Fruit fly (Drosophila melanogaster): ENCODE results near the gene CG13022.

CG13022 gene

DNA sequence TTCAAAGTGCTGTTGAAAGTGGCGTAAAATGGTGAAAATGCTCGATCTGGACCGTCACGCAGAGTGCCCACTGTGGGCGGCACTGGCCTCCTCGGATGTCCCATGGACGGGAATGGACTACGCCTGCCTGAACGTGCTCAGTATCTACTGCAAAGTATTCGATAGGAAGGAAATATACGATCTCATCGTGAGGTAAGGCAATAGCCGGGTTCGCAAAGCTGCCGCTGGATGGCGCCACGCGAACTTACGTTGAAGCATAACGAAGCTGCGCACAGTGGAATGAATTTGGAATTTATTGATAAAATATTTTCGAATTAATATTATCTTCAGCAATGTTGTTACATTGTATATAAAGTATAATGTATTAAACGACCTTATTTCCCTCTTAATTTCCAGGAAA lies 42.3 kb downstream of the CG13022 start:
- peak; percentile 4 for TF ChIP-seq CG3919 (GFP tag; optimal IDR thresholded peaks at IDR 0.05)
- TF ChIP-seq eg (GFP tag; IDR thresholded peaks at IDR 0.05), result 0 out of 3 replicates have a peak, but pooled peaks have one; percentile 32
- TF ChIP-seq CG8632 (GFP tag; optimal IDR thresholded peaks at IDR 0.05), result no peak
- peak; percentile 24 for TF ChIP-seq vri (GFP tag; optimal IDR thresholded peaks at IDR 0.05)
- TF ChIP-seq ss (GFP tag; optimal IDR thresholded peaks at IDR 0.05), result no peak
- peak; percentile 7 for TF ChIP-seq Lpt (GFP tag; optimal IDR thresholded peaks at IDR 0.05)

dm6 chr3L:16893647-16894046 lies 45.1 kb downstream of the CG13022 start:
- TF ChIP-seq CG34406 (GFP tag; optimal IDR thresholded peaks at IDR 0.05), result no peak
- TF ChIP-seq Eip75B (GFP tag; optimal IDR thresholded peaks at IDR 0.05), result no peak
- no peak for TF ChIP-seq Eip78C (GFP tag)
- no peak for TF ChIP-seq salr (GFP tag; optimal IDR thresholded peaks at IDR 0.05)
- TF ChIP-seq Lpt (GFP tag; optimal IDR thresholded peaks at IDR 0.05), result no peak
- peak; percentile 42 for TF ChIP-seq CG32006 (GFP tag; optimal IDR thresholded peaks at IDR 0.05)
- no peak for TF ChIP-seq CG31627 (GFP tag; optimal IDR thresholded peaks at IDR 0.05)
- peak; percentile 64 for TF ChIP-seq Hr4 (GFP tag; optimal IDR thresholded peaks at IDR 0.05)
- no peak for TF ChIP-seq CG16779 (tag; optimal IDR thresholded peaks at IDR 0.05)
- TF ChIP-seq ss (GFP tag; optimal IDR thresholded peaks at IDR 0.05), result no peak
- TF ChIP-seq fd85E (GFP tag; optimal IDR thresholded peaks at IDR 0.05), result no peak
- TF ChIP-seq CG8119 (GFP tag; IDR thresholded peaks at IDR 0.05), result peak; percentile 73
- TF ChIP-seq CG10631 (GFP tag; optimal IDR thresholded peaks at IDR 0.05), result no peak
- no peak for TF ChIP-seq Blimp-1 (GFP tag; optimal IDR thresholded peaks at IDR 0.05)
- TF ChIP-seq CG7368 (GFP tag; optimal IDR thresholded peaks at IDR 0.05), result no peak
- 0 out of 3 replicates have a peak, but pooled peaks have one; percentile 47 for TF ChIP-seq eg (GFP tag; IDR thresholded peaks at IDR 0.05)
- no peak for TF ChIP-seq Ets21C (GFP tag; optimal IDR thresholded peaks at IDR 0.05)
- TF ChIP-seq CG8632 (GFP tag; optimal IDR thresholded peaks at IDR 0.05), result no peak
- TF ChIP-seq Gug (GFP tag; IDR thresholded peaks at IDR 0.05), result no peak
- TF ChIP-seq Hr38 (GFP tag; optimal IDR thresholded peaks at IDR 0.05), result no peak
- no peak for TF ChIP-seq Sox102F (GFP tag; optimal IDR thresholded peaks at IDR 0.05)
- TF ChIP-seq Met (GFP tag; optimal IDR thresholded peaks at IDR 0.05), result no peak
- no peak for TF ChIP-seq Sox15 (GFP tag; optimal IDR thresholded peaks at IDR 0.05)
- no peak for TF ChIP-seq Smox (GFP tag; optimal IDR thresholded peaks at IDR 0.05)
- no peak for TF ChIP-seq CG3919 (GFP tag; optimal IDR thresholded peaks at IDR 0.05)
- no peak for TF ChIP-seq CG3032 (tag; optimal IDR thresholded peaks at IDR 0.05)
- no peak for TF ChIP-seq dac (GFP tag; optimal IDR thresholded peaks at IDR 0.05)
- TF ChIP-seq CG4318 (GFP tag; optimal IDR thresholded peaks at IDR 0.05), result peak; percentile 13
- TF ChIP-seq net (GFP tag; optimal IDR thresholded peaks at IDR 0.05), result no peak
- no peak for TF ChIP-seq Ets96B (tag; optimal IDR thresholded peaks at IDR 0.05)
- no peak for TF ChIP-seq cyc (GFP tag; optimal IDR thresholded peaks at IDR 0.05)
- TF ChIP-seq spab (GFP tag; optimal IDR thresholded peaks at IDR 0.05), result no peak
- no peak for TF ChIP-seq Eip93F (GFP tag; optimal IDR thresholded peaks at IDR 0.05)
- no peak for TF ChIP-seq CG10669 (GFP tag; optimal IDR thresholded peaks at IDR 0.05)
- TF ChIP-seq acj6 (GFP tag; optimal IDR thresholded peaks at IDR 0.05), result no peak
- TF ChIP-seq fkh (GFP tag; optimal IDR thresholded peaks at IDR 0.05), result no peak
- TF ChIP-seq svp (GFP tag), result no peak
- no peak for TF ChIP-seq fd59A (GFP tag; optimal IDR thresholded peaks at IDR 0.05)
- no peak for TF ChIP-seq CG11294 (GFP tag; IDR thresholded peaks at IDR 0.05)
- no peak for TF ChIP-seq CG8319 (GFP tag; optimal IDR thresholded peaks at IDR 0.05)
- TF ChIP-seq vri (GFP tag; optimal IDR thresholded peaks at IDR 0.05), result no peak
- no peak for TF ChIP-seq topi (GFP tag; optimal IDR thresholded peaks at IDR 0.05)
- TF ChIP-seq CG6792 (GFP tag; optimal IDR thresholded peaks at IDR 0.05), result no peak
- TF ChIP-seq Hr39 (GFP tag; optimal IDR thresholded peaks at IDR 0.05), result no peak
- TF ChIP-seq CG6163 (GFP tag; IDR thresholded peaks at IDR 0.05), result 0 out of 3 replicates have a peak, but pooled peaks have one; percentile 12
- TF ChIP-seq CG11762 (GFP tag; optimal IDR thresholded peaks at IDR 0.05; ENCODE audit: insufficient read depth), result no peak
- no peak for TF ChIP-seq CG6808 (GFP tag; optimal IDR thresholded peaks at IDR 0.05)
- TF ChIP-seq CG15336 (GFP tag; IDR thresholded peaks at IDR 0.05), result peak; percentile 52; the same call in 1 of the 2 replicates
- no peak for TF ChIP-seq CG11902 (GFP tag; optimal IDR thresholded peaks at IDR 0.05)
- TF ChIP-seq lz (GFP tag; optimal IDR thresholded peaks at IDR 0.05), result no peak

All from whole organism, prepupa.